Fruit fly (Drosophila melanogaster) whole organism, embryonic: ENCODE results near the gene Mccc1.
A peak's percentile ranks its signal among the peaks of the same experiment; 100 is the strongest.

Source experiments
- Atf6 ChIP-seq: fragments of 200-800 bp; sonication (Bioruptor generic); IDR thresholded peaks from 2 replicates; pipeline ENCODE4 v1.3.6; 2022; ENCODE audit warnings: missing biosample characterization, missing genetic modification characterization
- B-H2 ChIP-seq: fragments of 200-800 bp; sonication (Bioruptor generic); optimal IDR thresholded peaks from 2 replicates; lab custom pipeline; 2018; ENCODE audit warnings: missing biosample characterization, mild to moderate bottlenecking, missing genetic modification characterization
- CG1024 ChIP-seq: fragments of 200-800 bp; sonication (Bioruptor generic); IDR thresholded peaks from 2 replicates; pipeline ENCODE4 v1.3.6; 2022; ENCODE audit warnings: missing biosample characterization, missing genetic modification characterization
- CG10543 ChIP-seq: fragments of 200-800 bp; sonication (Bioruptor generic); optimal IDR thresholded peaks from 3 replicates; lab custom pipeline; 2017; ENCODE audit warnings: missing biosample characterization, mild to moderate bottlenecking, missing genetic modification characterization, moderate library complexity
- CG11560 ChIP-seq: fragments of 200-800 bp; sonication (Bioruptor generic); IDR thresholded peaks from 3 replicates; pipeline ENCODE4 v1.3.6; 2022; ENCODE audit warnings: missing biosample characterization, missing genetic modification characterization
- CG12155 ChIP-seq: fragments of 200-800 bp; sonication (Bioruptor generic); optimal IDR thresholded peaks from 3 replicates; lab custom pipeline; 2016; ENCODE audit warnings: missing biosample characterization, missing genetic modification characterization
- CG12236 ChIP-seq: fragments of 200-800 bp; sonication (Bioruptor generic); optimal IDR thresholded peaks from 2 replicates; lab custom pipeline; 2016; ENCODE audit warnings: missing biosample characterization, missing genetic modification characterization
- CG14667 ChIP-seq: fragments of 200-800 bp; sonication (Bioruptor generic); IDR thresholded peaks from 2 replicates; pipeline ENCODE4 v1.3.6; 2022; ENCODE audit warnings: missing biosample characterization, missing genetic modification characterization
- CG17385 ChIP-seq: fragments of 200-800 bp; sonication (Bioruptor generic); optimal IDR thresholded peaks from 3 replicates; lab custom pipeline; 2018; ENCODE audit warnings: missing biosample characterization, mild to moderate bottlenecking, missing genetic modification characterization
- CG17568 ChIP-seq: fragments of 200-800 bp; sonication (Bioruptor generic); optimal IDR thresholded peaks from 2 replicates; lab custom pipeline; 2018; ENCODE audit warnings: missing biosample characterization, mild to moderate bottlenecking, missing genetic modification characterization, moderate library complexity
- CG18619 ChIP-seq: fragments of 200-800 bp; sonication (Bioruptor generic); optimal IDR thresholded peaks from 3 replicates; lab custom pipeline; 2017; ENCODE audit warnings: missing biosample characterization, mild to moderate bottlenecking, missing genetic modification characterization
- CG30020 ChIP-seq: fragments of 200-800 bp; optimal IDR thresholded peaks from 2 replicates; lab custom pipeline; 2019; ENCODE audit warnings: missing biosample characterization, mild to moderate bottlenecking, missing genetic modification characterization, moderate library complexity
- CG30431 ChIP-seq: fragments of 200-800 bp; sonication (Bioruptor generic); optimal IDR thresholded peaks from 2 replicates; lab custom pipeline; 2017; ENCODE audit warnings: missing biosample characterization, missing genetic modification characterization
- CG31224 ChIP-seq: fragments of 200-800 bp; sonication (Bioruptor generic); IDR thresholded peaks from 2 replicates; pipeline ENCODE4 v1.3.6; 2022; ENCODE audit warnings: missing biosample characterization, missing genetic modification characterization
- CG33557 ChIP-seq: fragments of 200-800 bp; sonication (Bioruptor generic); optimal IDR thresholded peaks from 2 replicates; lab custom pipeline; 2019; ENCODE audit warnings: missing biosample characterization, mild to moderate bottlenecking, missing genetic modification characterization, moderate library complexity
- CG6175 ChIP-seq: fragments of 200-800 bp; sonication (Bioruptor generic); IDR thresholded peaks from 3 replicates; pipeline ENCODE4 v1.3.6; 2022; ENCODE audit warnings: missing biosample characterization, missing genetic modification characterization
- CG6813 ChIP-seq: fragments of 200-800 bp; sonication (Bioruptor generic); optimal IDR thresholded peaks from 2 replicates; lab custom pipeline; 2017; ENCODE audit warnings: missing biosample characterization, missing genetic modification characterization, mild to moderate bottlenecking, moderate library complexity, missing genetic modification reagents
- CG7357 ChIP-seq: fragments of 200-800 bp; sonication (Bioruptor generic); IDR thresholded peaks from 3 replicates; pipeline ENCODE4 v1.3.6; 2022; ENCODE audit warnings: missing biosample characterization, missing genetic modification characterization
- CG7372 ChIP-seq: fragments of 200-800 bp; sonication (Bioruptor generic); IDR thresholded peaks from 2 replicates; pipeline ENCODE4 v1.3.6; 2022; ENCODE audit warnings: missing biosample characterization, missing genetic modification characterization
- CG7928 ChIP-seq: fragments of 200-800 bp; sonication (Bioruptor generic); optimal IDR thresholded peaks from 2 replicates; lab custom pipeline; 2017; ENCODE audit warnings: missing biosample characterization, mild to moderate bottlenecking, missing genetic modification characterization
- CG8089 ChIP-seq: fragments of 200-800 bp; sonication (Bioruptor generic); optimal IDR thresholded peaks from 3 replicates; lab custom pipeline; 2016; ENCODE audit warnings: missing biosample characterization, missing genetic modification characterization
- CG9817 ChIP-seq: fragments of 200-800 bp; sonication (Bioruptor generic); optimal IDR thresholded peaks from 2 replicates; lab custom pipeline; 2018; ENCODE audit warnings: missing biosample characterization, mild to moderate bottlenecking, missing genetic modification characterization, moderate library complexity
- CkIIα-i1 ChIP-seq: fragments of 200-800 bp; sonication (Bioruptor generic); IDR thresholded peaks from 2 replicates; pipeline ENCODE4 v1.3.6; 2022; ENCODE audit warnings: missing biosample characterization, missing genetic modification characterization
- D ChIP-seq, 2 experiments: fragments of 200-800 bp in 1 of 2; fragments of >200 bp in 1 of 2; sonication (Bioruptor generic) in 1 of 2; optimal IDR thresholded peaks; 2 replicates in 1 of 2; 3 replicates in 1 of 2; lab custom pipeline; 2017; ENCODE audit warnings: mild to moderate bottlenecking in 1 of 2, missing biosample characterization in 1 of 2, missing genetic modification characterization in 1 of 2, missing genetic modification reagents in 1 of 2
- Dp ChIP-seq: fragments of 200-800 bp; sonication (Bioruptor generic); optimal IDR thresholded peaks from 2 replicates; lab custom pipeline; 2018; ENCODE audit warnings: missing biosample characterization, mild to moderate bottlenecking, missing genetic modification characterization, moderate library complexity
- MESR4 ChIP-seq: fragments of 200-800 bp; sonication (Bioruptor generic); optimal IDR thresholded peaks from 2 replicates; lab custom pipeline; 2018; ENCODE audit warnings: missing biosample characterization, mild to moderate bottlenecking, missing genetic modification characterization, moderate library complexity
- Pdp1 ChIP-seq, 2 experiments: fragments of 200-800 bp; sonication (Bioruptor generic); optimal IDR thresholded peaks; 3 replicates each; lab custom pipeline; 2016; ENCODE audit warnings: missing biosample characterization in 2 of 2, missing genetic modification characterization in 2 of 2, mild to moderate bottlenecking in 1 of 2, moderate library complexity in 1 of 2
- Spps ChIP-seq: fragments of 200-800 bp; sonication (Bioruptor generic); optimal IDR thresholded peaks from 2 replicates; lab custom pipeline; 2018; ENCODE audit warnings: missing biosample characterization, mild to moderate bottlenecking, missing genetic modification characterization
- Ssrp ChIP-seq: fragments of 200-800 bp; sonication (Bioruptor generic); optimal IDR thresholded peaks from 2 replicates; lab custom pipeline; 2018; ENCODE audit warnings: missing biosample characterization, mild to moderate bottlenecking, missing genetic modification characterization, moderate library complexity
- TFAM ChIP-seq: fragments of 200-800 bp; sonication (Bioruptor generic); optimal IDR thresholded peaks from 2 replicates; lab custom pipeline; 2017; ENCODE audit warnings: missing biosample characterization, missing genetic modification characterization, inconsistent platforms
- YL-1 ChIP-seq: fragments of 200-800 bp; sonication (Bioruptor generic); optimal IDR thresholded peaks from 3 replicates; lab custom pipeline; 2017; ENCODE audit warnings: missing biosample characterization, mild to moderate bottlenecking, missing genetic modification characterization
- amos ChIP-seq: fragments of 200-800 bp; sonication (Bioruptor generic); IDR thresholded peaks from 2 replicates; pipeline ENCODE4 v1.3.6; 2022; ENCODE audit warnings: missing biosample characterization, missing genetic modification characterization; ENCODE audit not compliant: partially characterized antibody
- cato ChIP-seq: fragments of 200-800 bp; sonication (Bioruptor generic); optimal IDR thresholded peaks from 2 replicates; lab custom pipeline; 2016; ENCODE audit warnings: missing biosample characterization, missing genetic modification characterization, borderline replicate concordance
- cg ChIP-seq: fragments of 200-800 bp; sonication (Bioruptor generic); optimal IDR thresholded peaks from 3 replicates; lab custom pipeline; 2019; ENCODE audit warnings: missing biosample characterization, mild to moderate bottlenecking, missing genetic modification characterization, moderate library complexity
- exex ChIP-seq: fragments of 200-800 bp; sonication (Bioruptor generic); optimal IDR thresholded peaks from 4 replicates; lab custom pipeline; 2018; ENCODE audit warnings: missing biosample characterization, mild to moderate bottlenecking, missing genetic modification characterization, moderate library complexity
- insv ChIP-seq, 2 experiments: fragments of 200-800 bp; sonication (Bioruptor generic); optimal IDR thresholded peaks; 3 replicates each; lab custom pipeline; 2016 to 2018; ENCODE audit warnings: missing biosample characterization in 2 of 2, missing genetic modification characterization in 2 of 2
- nerfin-2 ChIP-seq: fragments of 200-800 bp; sonication (Bioruptor generic); IDR thresholded peaks from 2 replicates; pipeline ENCODE4 v1.3.6; 2022; ENCODE audit warnings: missing biosample characterization, missing genetic modification characterization; ENCODE audit not compliant: partially characterized antibody
- nom ChIP-seq: fragments of 200-800 bp; sonication (Bioruptor generic); optimal IDR thresholded peaks from 2 replicates; lab custom pipeline; 2017; ENCODE audit warnings: missing biosample characterization, missing genetic modification characterization, mild to moderate bottlenecking, moderate library complexity, missing genetic modification reagents
- oc ChIP-seq: fragments of 200-800 bp; sonication (Bioruptor generic); optimal IDR thresholded peaks from 2 replicates; lab custom pipeline; 2018; ENCODE audit warnings: missing biosample characterization, mild to moderate bottlenecking, missing genetic modification characterization, moderate library complexity
- sd ChIP-seq: fragments of 200-800 bp; sonication (Bioruptor generic); optimal IDR thresholded peaks from 3 replicates; lab custom pipeline; 2018; ENCODE audit warnings: missing biosample characterization, mild to moderate bottlenecking, missing genetic modification characterization, moderate library complexity
- ssp ChIP-seq: fragments of 200-800 bp; sonication (Bioruptor generic); IDR thresholded peaks from 2 replicates; pipeline ENCODE4 v1.3.6; 2022; ENCODE audit warnings: missing biosample characterization, missing genetic modification characterization
- sug ChIP-seq: fragments of 200-800 bp; optimal IDR thresholded peaks from 2 replicates; lab custom pipeline; 2019; ENCODE audit warnings: missing biosample characterization, mild to moderate bottlenecking, missing genetic modification characterization, moderate library complexity
- tin ChIP-seq: fragments of 200-800 bp; sonication (Bioruptor generic); optimal IDR thresholded peaks from 3 replicates; lab custom pipeline; 2016; ENCODE audit warnings: missing biosample characterization, missing genetic modification characterization
- tll ChIP-seq, 2 experiments: fragments of 200-800 bp in 1 of 2; fragments of >200 bp in 1 of 2; sonication (Bioruptor generic) in 1 of 2; optimal IDR thresholded peaks; 2 replicates each; lab custom pipeline; 2017 to 2019; ENCODE audit warnings: missing biosample characterization in 2 of 2, missing genetic modification characterization in 2 of 2, mild to moderate bottlenecking in 1 of 2, moderate library complexity in 1 of 2
- vvl ChIP-seq: fragments of 200-800 bp; sonication (Bioruptor generic); IDR thresholded peaks from 2 replicates; pipeline ENCODE4 v1.3.6; 2022; ENCODE audit warnings: missing biosample characterization, missing genetic modification characterization
- wdn ChIP-seq: fragments of 200-800 bp; sonication (Bioruptor generic); IDR thresholded peaks from 2 replicates; pipeline ENCODE4 v1.3.6; 2022; ENCODE audit warnings: missing biosample characterization, missing genetic modification characterization
- z ChIP-seq: fragments of 200-800 bp; sonication (Bioruptor generic); IDR thresholded peaks from 3 replicates; pipeline ENCODE4 v1.3.6; 2022; ENCODE audit warnings: missing biosample characterization, missing genetic modification characterization

The Mccc1 gene

DNA sequence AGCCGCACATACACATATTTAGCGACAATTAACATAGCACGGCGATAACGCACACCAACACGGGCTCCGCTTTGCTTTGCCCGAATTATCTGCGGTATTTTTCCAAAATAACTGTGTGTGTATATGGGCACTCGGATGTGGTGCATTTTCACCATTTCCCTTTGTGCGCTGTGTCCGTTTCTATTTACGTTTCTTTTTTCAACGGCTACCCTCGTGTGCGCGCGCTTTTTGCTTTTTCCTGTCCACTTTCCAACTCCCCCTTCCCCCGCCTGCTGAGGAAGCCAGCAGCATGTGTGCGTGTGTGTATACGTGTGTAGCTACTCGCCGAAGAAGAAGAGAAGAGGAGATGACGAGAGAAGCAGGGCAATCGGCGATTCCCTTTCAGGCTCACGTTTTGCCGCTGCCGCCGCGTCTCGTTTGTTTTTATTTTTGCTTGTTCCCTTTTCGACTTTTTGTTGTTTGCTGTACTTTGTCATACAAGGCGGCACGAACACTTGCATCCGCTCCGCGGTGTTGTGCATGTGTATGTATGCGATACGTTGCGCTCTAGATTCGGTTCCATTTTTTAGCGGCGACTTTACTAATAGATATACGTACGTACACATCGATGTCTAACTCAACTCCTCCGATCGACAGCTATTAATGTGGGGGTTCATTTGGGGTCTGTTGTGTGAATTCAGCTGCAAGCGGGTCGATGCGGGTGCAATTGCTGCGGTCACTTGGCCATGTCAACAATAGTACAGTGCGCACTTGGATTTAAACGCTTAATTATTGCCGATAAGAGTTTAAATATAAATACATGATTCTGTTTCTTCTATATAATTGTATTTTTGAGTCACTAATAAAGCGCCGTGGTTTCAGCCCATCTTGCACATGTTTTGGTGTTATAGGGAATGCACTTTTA is 45.4 kb downstream of the Mccc1 start (continued):
- no peak for TF ChIP-seq nerfin-2 (GFP tag; lab: Robert Waterston, UW)
- no peak for TF ChIP-seq CG6175
- TF ChIP-seq CG12236: no peak
- TF ChIP-seq CG17568 (GFP tag; lab: Kevin White, UChicago): peak; percentile 20
- no peak for TF ChIP-seq Ssrp
- no peak for TF ChIP-seq vvl
- no peak for TF ChIP-seq CG9817 (tag; lab: Kevin White, UChicago)
- no peak for TF ChIP-seq amos (GFP tag; lab: Robert Waterston, UW)
- TF ChIP-seq CG30431 (GFP tag; lab: Kevin White, UChicago): no peak
- TF ChIP-seq cato (GFP tag; lab: Kevin White, UChicago): no peak
- peak; percentile 91 for TF ChIP-seq nom (GFP tag; lab: Kevin White, UChicago)
- TF ChIP-seq CG30020: no peak
- TF ChIP-seq CkIIα-i1 (GFP tag; lab: Robert Waterston, UW): no peak
- TF ChIP-seq ssp (GFP tag; lab: Robert Waterston, UW): no peak
- TF ChIP-seq Spps (tag; lab: Kevin White, UChicago): no peak
- no peak for TF ChIP-seq TFAM (GFP tag; lab: Kevin White, UChicago)
- no peak for TF ChIP-seq CG18619 (GFP tag; lab: Kevin White, UChicago)
- TF ChIP-seq CG31224 (GFP tag; lab: Robert Waterston, UW): no peak
- no peak for TF ChIP-seq CG8089 (GFP tag; lab: Kevin White, UChicago)
- TF ChIP-seq D (optimal IDR thresholded peaks at IDR 0.05; lab: Kevin White, UChicago): peak; percentile 34
- TF ChIP-seq D (GFP tag; optimal IDR thresholded peaks at IDR 0.05; lab: Kevin White, UChicago): no peak
- no peak for TF ChIP-seq CG1024 (GFP tag; lab: Robert Waterston, UW)
- no peak for TF ChIP-seq CG7928 (GFP tag; lab: Kevin White, UChicago)
- 0 out of 3 replicates have a peak, but pooled peaks have one; percentile 3 for TF ChIP-seq CG7357 (GFP tag; lab: Robert Waterston, UW)
- no peak for TF ChIP-seq z (GFP tag; lab: Robert Waterston, UW)
- TF ChIP-seq MESR4 (GFP tag; lab: Kevin White, UChicago): peak; percentile 62
- peak; percentile 54 for TF ChIP-seq sug
- TF ChIP-seq insv (GFP tag; optimal IDR thresholded peaks at IDR 0.05; lab: Kevin White, UChicago): peak in 1 of 2 experiments; percentile 13
- no peak for TF ChIP-seq Pdp1 (GFP tag; optimal IDR thresholded peaks at IDR 0.05; lab: Kevin White, UChicago)
- TF ChIP-seq sd (tag; lab: Kevin White, UChicago): peak; percentile 92
- TF ChIP-seq B-H2: no peak
- TF ChIP-seq Dp (GFP tag; lab: Kevin White, UChicago): peak; percentile 58
- no peak for TF ChIP-seq Atf6 (GFP tag; lab: Robert Waterston, UW)
- TF ChIP-seq CG6813 (GFP tag; lab: Kevin White, UChicago): peak; percentile 32
- TF ChIP-seq CG17385 (GFP tag; lab: Kevin White, UChicago): peak; percentile 98
- TF ChIP-seq CG11560 (tag; lab: Robert Waterston, UW): no peak
- TF ChIP-seq tll (GFP tag; optimal IDR thresholded peaks at IDR 0.05; lab: Kevin White, UChicago): peak in 1 of 2 experiments; percentile 77
- TF ChIP-seq CG33557: no peak
- no peak for TF ChIP-seq wdn (GFP tag; lab: Robert Waterston, UW)
- peak; percentile 59 for TF ChIP-seq exex (tag; lab: Kevin White, UChicago)
- TF ChIP-seq tin: no peak
- TF ChIP-seq cg (GFP tag; lab: Kevin White, UChicago): peak; percentile 96
- peak; percentile 51 for TF ChIP-seq YL-1 (GFP tag; lab: Kevin White, UChicago)
- peak; percentile 77 for TF ChIP-seq CG10543 (GFP tag; lab: Kevin White, UChicago)
- no peak for TF ChIP-seq CG7372
- peak; percentile 7 for TF ChIP-seq oc (tag; lab: Kevin White, UChicago)
- peak; percentile 100 for TF ChIP-seq CG12155 (GFP tag; lab: Kevin White, UChicago)
- no peak for TF ChIP-seq CG14667 (GFP tag; lab: Robert Waterston, UW)
